Worm (Caenorhabditis elegans): ENCODE results near the gene F29B9.12.

The F29B9.12 gene

ce11 chrIV:4645243-4645642 lies 24.1 kb upstream of the F29B9.12 start:
- TF ChIP-seq ama-1 (optimal IDR thresholded peaks at IDR 0.05) = no peak
- TF ChIP-seq flt-1 (GFP tag; IDR thresholded peaks at IDR 0.05) = no peak
- TF ChIP-seq F13C5.2 (tag; optimal IDR thresholded peaks at IDR 0.05) = no peak
- no peak for TF ChIP-seq hnd-1 (tag; optimal IDR thresholded peaks at IDR 0.05)
- no peak for TF ChIP-seq scrt-1 (GFP tag; IDR thresholded peaks at IDR 0.05)

- TF ChIP-seq hmbx-1 (tag; optimal IDR thresholded peaks at IDR 0.05) = no peak
- TF ChIP-seq F13C5.2 (tag; optimal IDR thresholded peaks at IDR 0.05) = no peak
- no peak for TF ChIP-seq flt-1 (GFP tag; IDR thresholded peaks at IDR 0.05)
- TF ChIP-seq ets-7 (tag; optimal IDR thresholded peaks at IDR 0.05) = no peak
- no peak for TF ChIP-seq tra-4 (tag; optimal IDR thresholded peaks at IDR 0.05)
- no peak for TF ChIP-seq tbx-11 (GFP tag; IDR thresholded peaks at IDR 0.05)
- TF ChIP-seq ceh-36 (tag; optimal IDR thresholded peaks at IDR 0.05) = no peak
- TF ChIP-seq B0310.2 (tag; optimal IDR thresholded peaks at IDR 0.05) = no peak
- TF ChIP-seq hnd-1 (tag; optimal IDR thresholded peaks at IDR 0.05) = no peak
- no peak for TF ChIP-seq hmg-4 (GFP tag; optimal IDR thresholded peaks at IDR 0.05)
- no peak for TF ChIP-seq pes-1 (GFP tag; IDR thresholded peaks at IDR 0.05)
- TF ChIP-seq ceh-13 (GFP tag; optimal IDR thresholded peaks at IDR 0.05) = no peak
- TF ChIP-seq aly-1 (tag; optimal IDR thresholded peaks at IDR 0.05) = no peak
- no peak for TF ChIP-seq tbx-37 (GFP tag; conservative IDR thresholded peaks at IDR 0.05)
- no peak for TF ChIP-seq sea-1 (GFP tag; conservative IDR thresholded peaks at IDR 0.05)
- TF ChIP-seq scrt-1 (GFP tag; IDR thresholded peaks at IDR 0.05) = no peak
Measured at ce11 chrIV:4647385-4647784, 22.0 kb upstream of the F29B9.12 start, which contains the start of gene F29B9.8. Gene F29B9.8 (plus strand): TSS chrIV:4647685.

ce11 chrIV:4649460-4649859 lies 19.9 kb upstream of the F29B9.12 start, which contains the start of gene F29B9.7:
Gene F29B9.7 (plus strand): TSS chrIV:4649760.
- TF ChIP-seq hmg-4 (GFP tag; optimal IDR thresholded peaks at IDR 0.05) (no peak), flt-1 (GFP tag; IDR thresholded peaks at IDR 0.05) (no peak), aly-1 (tag; optimal IDR thresholded peaks at IDR 0.05) (no peak), tbx-37 (GFP tag; conservative IDR thresholded peaks at IDR 0.05) (no peak), ama-1 (optimal IDR thresholded peaks at IDR 0.05) (no peak), scrt-1 (GFP tag; IDR thresholded peaks at IDR 0.05) (no peak), ets-7 (tag; optimal IDR thresholded peaks at IDR 0.05) (no peak), hnd-1 (tag; optimal IDR thresholded peaks at IDR 0.05) (no peak), hmbx-1 (tag; optimal IDR thresholded peaks at IDR 0.05) (no peak), ceh-36 (tag; optimal IDR thresholded peaks at IDR 0.05) (no peak), ceh-13 (GFP tag; optimal IDR thresholded peaks at IDR 0.05) (no peak)

ce11 chrIV:4650624-4651094 lies 18.7 kb upstream of the F29B9.12 start, which contains the start of gene ubc-9:
Gene ubc-9 (plus strand): TSS chrIV:4651044.
- peak; percentile 65; the same call in 1 of the 2 replicates for TF ChIP-seq pes-1 (GFP tag; IDR thresholded peaks at IDR 0.05)
- no peak for TF ChIP-seq hmbx-1 (tag; optimal IDR thresholded peaks at IDR 0.05)
- 0 out of 2 replicates have a peak, but pooled peaks have one; percentile 58 for TF ChIP-seq sea-1 (GFP tag; conservative IDR thresholded peaks at IDR 0.05)
- TF ChIP-seq ceh-36 (tag; optimal IDR thresholded peaks at IDR 0.05) = peak; percentile 6
- TF ChIP-seq hmg-4 (GFP tag; optimal IDR thresholded peaks at IDR 0.05) = no peak
- peak; percentile 53 for TF ChIP-seq F13C5.2 (tag; optimal IDR thresholded peaks at IDR 0.05)

ce11 chrIV:4652365-4652844 lies 16.9 kb upstream of the F29B9.12 start, which contains the start of gene F29B9.5:
Gene F29B9.5 (plus strand): TSS chrIV:4652415.
- TF ChIP-seq ceh-13 (GFP tag; optimal IDR thresholded peaks at IDR 0.05) = no peak
- no peak for TF ChIP-seq hmbx-1 (tag; optimal IDR thresholded peaks at IDR 0.05)
- no peak for TF ChIP-seq sea-1 (GFP tag; conservative IDR thresholded peaks at IDR 0.05)
- TF ChIP-seq aly-1 (tag; optimal IDR thresholded peaks at IDR 0.05) = no peak
- no peak for TF ChIP-seq ceh-36 (tag; optimal IDR thresholded peaks at IDR 0.05)
- TF ChIP-seq tbx-11 (GFP tag; IDR thresholded peaks at IDR 0.05) = no peak
- TF ChIP-seq hmg-4 (GFP tag; optimal IDR thresholded peaks at IDR 0.05) = no peak
- TF ChIP-seq F13C5.2 (tag; optimal IDR thresholded peaks at IDR 0.05) = no peak
- TF ChIP-seq hnd-1 (tag; optimal IDR thresholded peaks at IDR 0.05) = no peak
- TF ChIP-seq pes-1 (GFP tag; IDR thresholded peaks at IDR 0.05) = no peak
- TF ChIP-seq tra-4 (tag; optimal IDR thresholded peaks at IDR 0.05) = no peak
- no peak for TF ChIP-seq B0310.2 (tag; optimal IDR thresholded peaks at IDR 0.05)
- no peak for TF ChIP-seq tbx-37 (GFP tag; conservative IDR thresholded peaks at IDR 0.05)
- no peak for TF ChIP-seq ets-7 (tag; optimal IDR thresholded peaks at IDR 0.05)
- TF ChIP-seq scrt-1 (GFP tag; IDR thresholded peaks at IDR 0.05) = no peak
- no peak for TF ChIP-seq ama-1 (optimal IDR thresholded peaks at IDR 0.05)
- TF ChIP-seq flt-1 (GFP tag; IDR thresholded peaks at IDR 0.05) = no peak

ce11 chrIV:4652962-4653361 lies 16.4 kb upstream of the F29B9.12 start, which contains the start of gene psr-1:
Gene psr-1 (plus strand): TSS chrIV:4653262.
- no peak for TF ChIP-seq ceh-13 (GFP tag; optimal IDR thresholded peaks at IDR 0.05)
- no peak for TF ChIP-seq flt-1 (GFP tag; IDR thresholded peaks at IDR 0.05)
- no peak for TF ChIP-seq aly-1 (tag; optimal IDR thresholded peaks at IDR 0.05)
- no peak for TF ChIP-seq B0310.2 (tag; optimal IDR thresholded peaks at IDR 0.05)
- no peak for TF ChIP-seq ama-1 (optimal IDR thresholded peaks at IDR 0.05)
- no peak for TF ChIP-seq sea-1 (GFP tag; conservative IDR thresholded peaks at IDR 0.05)
- no peak for TF ChIP-seq ets-7 (tag; optimal IDR thresholded peaks at IDR 0.05)
- no peak for TF ChIP-seq F13C5.2 (tag; optimal IDR thresholded peaks at IDR 0.05)
- TF ChIP-seq ceh-36 (tag; optimal IDR thresholded peaks at IDR 0.05) = no peak
- no peak for TF ChIP-seq tra-4 (tag; optimal IDR thresholded peaks at IDR 0.05)
- no peak for TF ChIP-seq scrt-1 (GFP tag; IDR thresholded peaks at IDR 0.05)
- TF ChIP-seq hmbx-1 (tag; optimal IDR thresholded peaks at IDR 0.05) = no peak
- no peak for TF ChIP-seq hnd-1 (tag; optimal IDR thresholded peaks at IDR 0.05)
- TF ChIP-seq tbx-11 (GFP tag; IDR thresholded peaks at IDR 0.05) = no peak
- no peak for TF ChIP-seq pes-1 (GFP tag; IDR thresholded peaks at IDR 0.05)

ce11 chrIV:4653708-4654107 lies 15.6 kb upstream of the F29B9.12 start:
- TF ChIP-seq aly-1 (tag; optimal IDR thresholded peaks at IDR 0.05) (no peak), ceh-13 (GFP tag; optimal IDR thresholded peaks at IDR 0.05) (no peak), hmg-4 (GFP tag; optimal IDR thresholded peaks at IDR 0.05) (no peak), B0310.2 (tag; optimal IDR thresholded peaks at IDR 0.05) (no peak), scrt-1 (GFP tag; IDR thresholded peaks at IDR 0.05) (no peak), flt-1 (GFP tag; IDR thresholded peaks at IDR 0.05) (no peak), tbx-37 (GFP tag; conservative IDR thresholded peaks at IDR 0.05) (no peak), hmbx-1 (tag; optimal IDR thresholded peaks at IDR 0.05) (no peak), F13C5.2 (tag; optimal IDR thresholded peaks at IDR 0.05) (no peak), ets-7 (tag; optimal IDR thresholded peaks at IDR 0.05) (no peak), tra-4 (tag; optimal IDR thresholded peaks at IDR 0.05) (no peak), sea-1 (GFP tag; conservative IDR thresholded peaks at IDR 0.05) (no peak), ama-1 (optimal IDR thresholded peaks at IDR 0.05) (no peak), ceh-36 (tag; optimal IDR thresholded peaks at IDR 0.05) (no peak), hnd-1 (tag; optimal IDR thresholded peaks at IDR 0.05) (no peak), tbx-11 (GFP tag; IDR thresholded peaks at IDR 0.05) (no peak), pes-1 (GFP tag; IDR thresholded peaks at IDR 0.05) (no peak)
